Worm (Caenorhabditis elegans) whole organism, early embryonic: Measurements from ENCODE around the gene ubl-1.

ENCODE experiments used
- F13C5.2 ChIP-seq: sonication (generic microtip); optimal IDR thresholded peaks from 2 replicates; lab custom pipeline; 2017; ENCODE audit warnings: mild to moderate bottlenecking, missing genetic modification characterization, inconsistent platforms, missing compliant biosample characterization
- aly-1 ChIP-seq: sonication (generic microtip); optimal IDR thresholded peaks from 2 replicates; lab custom pipeline; 2016; ENCODE audit warnings: missing genetic modification characterization, missing compliant biosample characterization

- TF ChIP-seq F13C5.2 (tag; lab: Kevin White, UChicago): no peak
- TF ChIP-seq aly-1 (tag; lab: Kevin White, UChicago): no peak
Measured at ce11 chrIII:3033507-3033906, 34.6 kb upstream of the ubl-1 start.
